Fruit fly (Drosophila melanogaster): ENCODE data around the gene Brf.

Gene Brf

dm6 chr3R:17391313-17391845 lies at the start of gene Brf, which contains the start of gene sds22:
TSS of gene Brf (minus strand) at chr3R:17391337.
TSS of gene sds22 (plus strand) at chr3R:17391594.
- TF ChIP-seq CG18262 (tag; optimal IDR thresholded peaks at IDR 0.05) (peak; percentile 94), CG7786 (GFP tag; optimal IDR thresholded peaks at IDR 0.05) (peak; percentile 95), run (tag; optimal IDR thresholded peaks at IDR 0.05) (peak; percentile 47), CG10366 (GFP tag; IDR thresholded peaks at IDR 0.05) (peak; percentile 91), CG15479 (GFP tag; optimal IDR thresholded peaks at IDR 0.05) (no peak), CG1529 (GFP tag; optimal IDR thresholded peaks at IDR 0.05) (peak; percentile 86), abd-A (tag; optimal IDR thresholded peaks at IDR 0.05) (no peak), Elba2 (GFP tag; optimal IDR thresholded peaks at IDR 0.05) (peak; percentile 97), cad (GFP tag; optimal IDR thresholded peaks at IDR 0.05) (no peak), Camta (GFP tag; optimal IDR thresholded peaks at IDR 0.05) (peak; percentile 92), HmgZ (tag; optimal IDR thresholded peaks at IDR 0.05) (peak; percentile 97), Ptx1 (GFP tag; IDR thresholded peaks at IDR 0.05) (peak; percentile 96), scrt (GFP tag; optimal IDR thresholded peaks at IDR 0.05) (peak; percentile 91), CG30020 (tag; optimal IDR thresholded peaks at IDR 0.05) (peak; percentile 88), CG33213 (GFP tag; optimal IDR thresholded peaks at IDR 0.05) (peak; percentile 94), knrl (GFP tag; IDR thresholded peaks at IDR 0.05; ENCODE audit: partially characterized antibody) (peak; percentile 87), amos (GFP tag; IDR thresholded peaks at IDR 0.05; ENCODE audit: partially characterized antibody) (peak; percentile 65), CG14860 (GFP tag; IDR thresholded peaks at IDR 0.05; ENCODE audit: partially characterized antibody) (peak; percentile 74; the same call in 2 of the 3 replicates), Hr3 (GFP tag; optimal IDR thresholded peaks at IDR 0.05) (peak; percentile 98), CG11093 (GFP tag; IDR thresholded peaks at IDR 0.05) (peak; percentile 89), CG13123 (GFP tag; optimal IDR thresholded peaks at IDR 0.05) (peak; percentile 94), sna (GFP tag; IDR thresholded peaks at IDR 0.05; ENCODE audit: partially characterized antibody) (peak; percentile 72; the same call in 1 of the 2 replicates), Tbp (GFP tag; optimal IDR thresholded peaks at IDR 0.05) (no peak), CG31365 (tag; optimal IDR thresholded peaks at IDR 0.05) (peak; percentile 76), eve (GFP tag; optimal IDR thresholded peaks at IDR 0.05) (peak in 1 of 2 experiments; percentile 95), grau (tag; optimal IDR thresholded peaks at IDR 0.05) (peak; percentile 95), btn (GFP tag; optimal IDR thresholded peaks at IDR 0.05) (peak; percentile 84), CG11247 (GFP tag; IDR thresholded peaks at IDR 0.05) (peak; percentile 92), Pdp1 (GFP tag; optimal IDR thresholded peaks at IDR 0.05) (peak; percentile 95 to 97), HHEX (GFP tag; optimal IDR thresholded peaks at IDR 0.05) (peak; percentile 92), zen (tag; optimal IDR thresholded peaks at IDR 0.05) (peak; percentile 96), Hr39 (optimal IDR thresholded peaks at IDR 0.05) (no peak), CG12744 (GFP tag; optimal IDR thresholded peaks at IDR 0.05) (peak; percentile 93), CG14965 (GFP tag; optimal IDR thresholded peaks at IDR 0.05; ENCODE audit: borderline replicate concordance) (peak; percentile 48), CG2129 (GFP tag; IDR thresholded peaks at IDR 0.05; ENCODE audit: partially characterized antibody) (peak; percentile 62), pho (GFP tag; optimal IDR thresholded peaks at IDR 0.05) (peak; percentile 97), CG2202 (tag; optimal IDR thresholded peaks at IDR 0.05) (peak; percentile 88), CG2199 (GFP tag; IDR thresholded peaks at IDR 0.05) (peak; percentile 70; the same call in 1 of the 3 replicates), hbn (GFP tag; IDR thresholded peaks at IDR 0.05; ENCODE audit: partially characterized antibody) (peak; percentile 72), CG4854 (GFP tag; optimal IDR thresholded peaks at IDR 0.05) (peak; percentile 94), Bdp1 (GFP tag; optimal IDR thresholded peaks at IDR 0.05) (peak; percentile 90), rib (GFP tag; IDR thresholded peaks at IDR 0.05) (peak; percentile 93), lab (GFP tag; optimal IDR thresholded peaks at IDR 0.05) (peak; percentile 96), Fer1 (GFP tag; optimal IDR thresholded peaks at IDR 0.05) (peak; percentile 93), pzg (GFP tag; optimal IDR thresholded peaks at IDR 0.05) (peak; percentile 66), Poxn (GFP tag; IDR thresholded peaks at IDR 0.05) (peak; percentile 82), shn (GFP tag; optimal IDR thresholded peaks at IDR 0.05) (peak; percentile 94), dmrt99B (tag; optimal IDR thresholded peaks at IDR 0.05) (peak; percentile 93), wor (GFP tag; IDR thresholded peaks at IDR 0.05) (peak; percentile 83; the same call in 1 of the 2 replicates), sd (tag; optimal IDR thresholded peaks at IDR 0.05) (peak; percentile 88)
